Worm (Caenorhabditis elegans) whole organism, mixed stage, embryonic: ENCODE results near the gene F59A6.13.
A peak's percentile ranks its signal among the peaks of the same experiment; 100 is the strongest.

ENCODE experiments used
- M03D4.4 ChIP-seq: sonication (generic microtip); optimal IDR thresholded peaks from 2 replicates; lab custom pipeline; 2017; ENCODE audit warnings: mild to moderate bottlenecking, missing genetic modification characterization, missing compliant biosample characterization
- bed-3 ChIP-seq: fragments of 200-800 bp; sonication (Bioruptor generic); optimal IDR thresholded peaks from 3 replicates; lab custom pipeline; 2018; ENCODE audit warnings: mild to moderate bottlenecking, missing genetic modification characterization, moderate library complexity, missing compliant biosample characterization
- blmp-1 ChIP-seq: fragments of 150-350 bp; optimal IDR thresholded peaks from 2 replicates; lab custom pipeline; 2014; ENCODE audit warnings: missing biosample characterization, missing genetic modification characterization
- ceh-39 ChIP-seq: fragments of 150-350 bp; optimal IDR thresholded peaks from 2 replicates; lab custom pipeline; 2014; ENCODE audit warnings: missing biosample characterization, missing genetic modification characterization
- ceh-43 ChIP-seq: fragments of 200-800 bp; sonication (Bioruptor generic); optimal IDR thresholded peaks from 2 replicates; lab custom pipeline; 2018; ENCODE audit warnings: mild to moderate bottlenecking, missing genetic modification characterization, moderate library complexity, missing compliant biosample characterization
- ceh-83 ChIP-seq: fragments of 200-800 bp; sonication (Bioruptor generic); optimal IDR thresholded peaks from 2 replicates; lab custom pipeline; 2018; ENCODE audit warnings: mild to moderate bottlenecking, missing genetic modification characterization, missing compliant biosample characterization
- ces-1 ChIP-seq: fragments of 150-350 bp; optimal IDR thresholded peaks from 2 replicates; lab custom pipeline; 2014; ENCODE audit warnings: missing biosample characterization, missing genetic modification reagents, missing genetic modification characterization
- cnd-1 ChIP-seq: fragments of 200-800 bp; sonication (Bioruptor generic); optimal IDR thresholded peaks from 2 replicates; lab custom pipeline; 2018; ENCODE audit warnings: mild to moderate bottlenecking, missing genetic modification characterization, missing compliant biosample characterization
- drap-1 ChIP-seq: fragments of 200-800 bp; sonication (Bioruptor generic); optimal IDR thresholded peaks from 3 replicates; lab custom pipeline; 2018; ENCODE audit warnings: mild to moderate bottlenecking, missing genetic modification characterization, missing compliant biosample characterization
- elt-1 ChIP-seq: sonication (generic microtip); optimal IDR thresholded peaks from 2 replicates; lab custom pipeline; 2017; ENCODE audit warnings: missing genetic modification characterization, mild to moderate bottlenecking, missing compliant biosample characterization, antibody characterized with exemption, moderate library complexity, borderline replicate concordance; ENCODE audit not compliant: insufficient read depth
- elt-3 ChIP-seq: fragments of 150-350 bp; optimal IDR thresholded peaks from 2 replicates; lab custom pipeline; 2014; ENCODE audit warnings: missing biosample characterization, missing genetic modification characterization
- hlh-1 ChIP-seq: fragments of 150-350 bp; optimal IDR thresholded peaks from 2 replicates; lab custom pipeline; 2014; ENCODE audit warnings: missing biosample characterization, missing genetic modification reagents, missing genetic modification characterization
- lin-13 ChIP-seq: fragments of 150-350 bp; optimal IDR thresholded peaks from 2 replicates; lab custom pipeline; 2014; ENCODE audit warnings: missing biosample characterization, missing genetic modification characterization
- lin-32 ChIP-seq: fragments of 200-800 bp; sonication (Bioruptor generic); optimal IDR thresholded peaks from 2 replicates; lab custom pipeline; 2018; ENCODE audit warnings: mild to moderate bottlenecking, missing genetic modification characterization, missing compliant biosample characterization
- lsy-2 ChIP-seq: fragments of 150-350 bp; optimal IDR thresholded peaks from 2 replicates; lab custom pipeline; 2014; ENCODE audit warnings: missing biosample characterization, missing genetic modification characterization
- mab-5 ChIP-seq: fragments of 150-350 bp; optimal IDR thresholded peaks from 2 replicates; lab custom pipeline; 2014; ENCODE audit warnings: missing biosample characterization, missing genetic modification characterization
- mep-1 ChIP-seq: fragments of 150-350 bp; optimal IDR thresholded peaks from 2 replicates; lab custom pipeline; 2017; ENCODE audit warnings: missing biosample characterization, missing genetic modification reagents, missing genetic modification characterization, inconsistent platforms
- mls-2 ChIP-seq: sonication (generic microtip); optimal IDR thresholded peaks from 2 replicates; lab custom pipeline; 2016; ENCODE audit warnings: mild to moderate bottlenecking, missing genetic modification characterization, moderate library complexity, missing compliant biosample characterization
- nhr-12 ChIP-seq: fragments of 150-350 bp; optimal IDR thresholded peaks from 2 replicates; lab custom pipeline; 2014; ENCODE audit warnings: missing biosample characterization, missing genetic modification characterization
- nhr-2 ChIP-seq: fragments of 150-350 bp; optimal IDR thresholded peaks from 2 replicates; lab custom pipeline; 2014; ENCODE audit warnings: missing biosample characterization, missing genetic modification characterization
- nhr-237 ChIP-seq: fragments of 150-350 bp; optimal IDR thresholded peaks from 2 replicates; lab custom pipeline; 2014; ENCODE audit warnings: missing biosample characterization, missing genetic modification characterization
- pha-4 ChIP-seq: fragments of 150-350 bp; optimal IDR thresholded peaks from 2 replicates; lab custom pipeline; 2018; ENCODE audit warnings: missing biosample characterization, missing genetic modification reagents, missing genetic modification characterization
- sem-2 ChIP-seq: fragments of 200-800 bp; sonication (Bioruptor generic); optimal IDR thresholded peaks from 2 replicates; lab custom pipeline; 2018; ENCODE audit warnings: mild to moderate bottlenecking, missing genetic modification characterization, missing compliant biosample characterization
- snpc-4 ChIP-seq: fragments of 150-350 bp; optimal IDR thresholded peaks from 2 replicates; lab custom pipeline; 2014; ENCODE audit warnings: missing biosample characterization, missing genetic modification characterization
- sptf-1 ChIP-seq: sonication (generic microtip); optimal IDR thresholded peaks from 2 replicates; lab custom pipeline; 2017; ENCODE audit warnings: mild to moderate bottlenecking, missing genetic modification characterization, moderate library complexity, missing compliant biosample characterization
- tbx-8 ChIP-seq: fragments of 200-800 bp; sonication (Bioruptor generic); optimal IDR thresholded peaks from 2 replicates; lab custom pipeline; 2018; ENCODE audit warnings: mild to moderate bottlenecking, missing genetic modification characterization, moderate library complexity, missing compliant biosample characterization
- unc-120 ChIP-seq: sonication (generic microtip); optimal IDR thresholded peaks from 2 replicates; lab custom pipeline; 2017; ENCODE audit warnings: missing genetic modification characterization, missing compliant biosample characterization; ENCODE audit not compliant: poor library complexity, severe bottlenecking
- unc-39 ChIP-seq: fragments of 150-350 bp; optimal IDR thresholded peaks from 2 replicates; lab custom pipeline; 2014; ENCODE audit warnings: missing biosample characterization, missing genetic modification characterization
- unc-62 ChIP-seq: fragments of 150-350 bp; optimal IDR thresholded peaks from 2 replicates; lab custom pipeline; 2014; ENCODE audit warnings: missing biosample characterization, missing genetic modification reagents, missing genetic modification characterization
- zip-8 ChIP-seq: fragments of 150-350 bp; optimal IDR thresholded peaks from 2 replicates; lab custom pipeline; 2014; ENCODE audit warnings: missing biosample characterization, missing genetic modification characterization

Gene F59A6.13

DNA sequence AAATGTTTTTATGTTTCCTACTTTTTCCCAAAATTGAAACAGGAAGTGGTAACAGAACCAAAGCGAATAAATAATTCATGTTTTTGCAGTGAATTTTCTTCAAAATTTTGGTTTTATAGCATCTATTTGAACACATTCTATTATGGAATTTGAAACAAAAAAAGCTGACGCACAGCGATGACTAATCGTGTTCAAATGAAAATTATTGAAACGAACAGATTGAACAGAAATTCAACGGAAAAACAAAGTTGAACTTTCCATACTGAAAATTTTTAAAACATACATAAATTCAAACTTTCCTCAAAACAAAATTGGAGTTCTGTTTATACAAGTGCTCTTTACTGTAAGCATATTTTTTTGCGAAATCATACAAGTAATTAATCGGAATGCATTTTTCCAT is 10.6 kb upstream of the F59A6.13 start, which contains the start of gene F59A6.12:
F59A6.12 (minus strand) TSS at position 101 of the 400 bp plus-strand sequence.
- TF ChIP-seq sem-2 (GFP tag; lab: Kevin White, UChicago): no peak
- TF ChIP-seq hlh-1 (tag; lab: Kevin White, UChicago): no peak
- no peak for TF ChIP-seq nhr-2 (tag; lab: Kevin White, UChicago)
- no peak for TF ChIP-seq lsy-2
- no peak for TF ChIP-seq blmp-1 (tag; lab: Kevin White, UChicago)
- no peak for TF ChIP-seq nhr-237
- no peak for TF ChIP-seq sptf-1 (tag; lab: Kevin White, UChicago)
- no peak for TF ChIP-seq ces-1 (GFP tag; lab: Kevin White, UChicago)
- TF ChIP-seq mls-2 (tag; lab: Kevin White, UChicago): no peak
- TF ChIP-seq unc-39: no peak
- TF ChIP-seq ceh-39 (tag; lab: Kevin White, UChicago): no peak
- TF ChIP-seq, all 35 proteins: peak for 0

DNA sequence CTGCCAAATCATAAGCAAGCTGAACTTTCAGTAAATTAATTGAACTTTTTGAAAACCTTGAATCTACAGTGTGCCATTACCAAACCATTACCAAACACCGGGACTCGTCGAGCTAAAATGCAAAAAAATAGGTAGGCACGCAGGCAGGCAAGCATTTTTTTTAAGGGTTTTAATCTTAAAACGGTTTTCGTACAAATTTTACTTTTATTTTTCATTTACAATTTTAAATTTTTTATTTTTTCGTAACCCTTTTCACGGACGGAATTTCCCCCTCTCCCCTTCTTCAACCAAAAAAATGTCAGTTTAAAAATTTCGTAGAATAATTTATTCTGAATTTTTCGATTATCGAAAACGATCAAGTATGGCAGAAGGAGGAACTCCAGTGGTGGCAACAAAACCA is 8.2 kb upstream of the F59A6.13 start, which contains the start of gene F59A6.2:
F59A6.2 (plus strand) TSS at position 301 of the 400 bp plus-strand sequence.
- no peak for TF ChIP-seq tbx-8 (GFP tag; lab: Kevin White, UChicago)
- no peak for TF ChIP-seq M03D4.4 (tag; lab: Kevin White, UChicago)
- no peak for TF ChIP-seq ceh-39 (tag; lab: Kevin White, UChicago)
- no peak for TF ChIP-seq mls-2 (tag; lab: Kevin White, UChicago)
- TF ChIP-seq hlh-1 (tag; lab: Kevin White, UChicago): no peak
- no peak for TF ChIP-seq drap-1 (GFP tag; lab: Kevin White, UChicago)
- no peak for TF ChIP-seq bed-3 (GFP tag; lab: Kevin White, UChicago)
- no peak for TF ChIP-seq unc-120 (tag; lab: Kevin White, UChicago)
- TF ChIP-seq ces-1 (GFP tag; lab: Kevin White, UChicago): no peak
- no peak for TF ChIP-seq elt-1 (tag; lab: Kevin White, UChicago)
- no peak for TF ChIP-seq lin-32 (GFP tag; lab: Kevin White, UChicago)
- TF ChIP-seq elt-3: no peak
- TF ChIP-seq nhr-12: no peak
- no peak for TF ChIP-seq lsy-2
- no peak for TF ChIP-seq mep-1
- no peak for TF ChIP-seq nhr-2 (tag; lab: Kevin White, UChicago)
- TF ChIP-seq unc-62: no peak
- no peak for TF ChIP-seq snpc-4 (tag; lab: Kevin White, UChicago)
- TF ChIP-seq zip-8 (tag; lab: Kevin White, UChicago): no peak

DNA sequence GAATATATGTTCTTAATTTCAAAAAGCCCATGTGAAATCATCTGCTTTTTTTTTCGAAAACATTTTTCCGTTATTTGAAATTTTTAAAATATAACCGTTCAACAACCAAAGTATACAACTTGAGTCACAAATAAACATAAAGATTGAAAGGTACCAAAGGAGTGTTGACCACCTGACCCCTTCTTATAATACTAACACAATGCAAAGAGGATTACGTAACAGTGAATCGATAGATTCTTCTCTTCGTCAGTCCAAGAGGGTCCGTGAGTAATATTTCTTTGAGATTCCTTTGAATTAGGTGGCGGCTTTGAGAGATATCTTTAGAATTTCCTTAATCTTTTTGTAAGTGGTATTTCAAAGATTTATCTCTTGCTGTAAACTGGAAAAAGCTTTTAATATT is 6.5 kb upstream of the F59A6.13 start:
- TF ChIP-seq ceh-43 (no peak), mls-2 (tag; lab: Kevin White, UChicago) (no peak), nhr-237 (no peak), ceh-39 (tag; lab: Kevin White, UChicago) (peak; percentile 70), lin-32 (GFP tag; lab: Kevin White, UChicago) (no peak), ceh-83 (GFP tag; lab: Kevin White, UChicago) (no peak), mab-5 (tag; lab: Kevin White, UChicago) (no peak), zip-8 (tag; lab: Kevin White, UChicago) (peak; percentile 78), nhr-2 (tag; lab: Kevin White, UChicago) (peak; percentile 89), unc-120 (tag; lab: Kevin White, UChicago) (no peak), lin-13 (tag; lab: Kevin White, UChicago) (no peak), snpc-4 (tag; lab: Kevin White, UChicago) (no peak)

DNA sequence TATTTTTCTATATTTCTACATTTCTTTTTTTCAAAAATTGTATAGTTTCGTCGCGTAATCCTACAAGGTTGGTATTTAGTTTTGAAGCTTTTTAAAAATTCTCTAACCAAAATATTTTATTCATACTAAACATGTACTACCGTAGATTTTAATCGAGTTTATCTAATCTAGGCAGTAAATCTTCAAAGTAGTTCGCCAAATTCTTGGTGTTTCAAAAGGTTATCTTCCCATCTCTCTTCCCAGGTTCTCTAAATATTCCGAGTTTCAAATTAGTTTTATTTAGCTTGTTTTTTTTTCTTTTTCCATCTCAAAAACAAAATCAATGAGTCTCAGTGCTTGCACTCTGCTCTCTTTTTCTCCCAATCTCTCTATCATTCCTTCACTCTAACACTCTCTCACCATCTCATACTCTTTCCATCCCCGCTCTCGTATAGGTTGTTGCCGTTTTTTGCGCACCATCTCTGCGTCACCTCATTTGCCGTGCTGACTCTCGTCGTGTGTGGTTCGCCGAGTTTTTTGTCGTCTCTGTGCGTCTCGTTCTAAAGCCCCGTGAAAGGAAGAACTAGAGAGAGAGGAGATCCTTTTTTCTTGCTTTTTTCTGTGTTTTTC is 5.5 kb upstream of the F59A6.13 start:
- TF ChIP-seq bed-3 (GFP tag; lab: Kevin White, UChicago) (no peak), elt-1 (tag; lab: Kevin White, UChicago) (peak; percentile 84), unc-39 (peak; percentile 15), unc-120 (tag; lab: Kevin White, UChicago) (peak; percentile 77), pha-4 (tag; lab: Kevin White, UChicago) (peak; percentile 33), mep-1 (peak; percentile 13), ces-1 (GFP tag; lab: Kevin White, UChicago) (peak; percentile 75), elt-3 (no peak), cnd-1 (tag; lab: Kevin White, UChicago) (no peak), hlh-1 (tag; lab: Kevin White, UChicago) (peak; percentile 7), unc-62 (no peak), ceh-83 (GFP tag; lab: Kevin White, UChicago) (no peak), mls-2 (tag; lab: Kevin White, UChicago) (peak; percentile 33)
